Worm (Caenorhabditis elegans) whole organism, young adult: ENCODE measurements around the gene srsx-18.

Experiments used
- B0336.3 ChIP-seq: fragments of 200-800 bp; sonication (Bioruptor generic); IDR thresholded peaks from 2 replicates; pipeline ENCODE4 v1.3.6; 2022; ENCODE audit warnings: missing genetic modification characterization, missing compliant biosample characterization
- C17E4.6 ChIP-seq: fragments of 200-800 bp; sonication (Bioruptor generic); IDR thresholded peaks from 2 replicates; pipeline ENCODE4 v1.3.6; 2022; ENCODE audit warnings: missing genetic modification reagents, missing genetic modification characterization, missing compliant biosample characterization
- D2030.7 ChIP-seq: fragments of 200-800 bp; sonication (Bioruptor generic); IDR thresholded peaks from 2 replicates; pipeline ENCODE4 v1.3.6; 2022; ENCODE audit warnings: missing genetic modification reagents, missing genetic modification characterization, missing compliant biosample characterization
- F10E7.11 ChIP-seq: sonication (generic microtip); optimal IDR thresholded peaks from 2 replicates; lab custom pipeline; 2017; ENCODE audit warnings: mild to moderate bottlenecking, missing genetic modification characterization, moderate library complexity, missing compliant biosample characterization
- F22D6.2 ChIP-seq: sonication (generic microtip); optimal IDR thresholded peaks from 2 replicates; lab custom pipeline; 2016; ENCODE audit warnings: mild to moderate bottlenecking, missing genetic modification characterization, missing compliant biosample characterization
- F37B4.10 ChIP-seq: fragments of 200-800 bp; sonication (Bioruptor generic); IDR thresholded peaks from 2 replicates; pipeline ENCODE4 v1.3.6; 2022; ENCODE audit warnings: missing genetic modification characterization, missing compliant biosample characterization
- F57C9.4 ChIP-seq: sonication (generic microtip); optimal IDR thresholded peaks from 2 replicates; lab custom pipeline; 2017; ENCODE audit warnings: mild to moderate bottlenecking, missing genetic modification characterization, missing compliant biosample characterization
- K11D2.4 ChIP-seq: fragments of 200-800 bp; sonication (Bioruptor generic); IDR thresholded peaks from 2 replicates; pipeline ENCODE4 v1.3.6; 2022; ENCODE audit warnings: missing genetic modification reagents, missing genetic modification characterization, missing compliant biosample characterization
- Y56A3A.18 ChIP-seq: fragments of 200-800 bp; sonication (Bioruptor generic); IDR thresholded peaks from 2 replicates; pipeline ENCODE4 v1.3.6; 2022; ENCODE audit warnings: missing genetic modification reagents, missing genetic modification characterization, missing compliant biosample characterization
- bed-1 ChIP-seq: fragments of 200-800 bp; sonication (Bioruptor generic); IDR thresholded peaks from 2 replicates; pipeline ENCODE4 v1.3.6; 2022; ENCODE audit warnings: missing genetic modification reagents, missing genetic modification characterization, missing compliant biosample characterization
- bed-2 ChIP-seq: fragments of 200-800 bp; sonication (Bioruptor generic); IDR thresholded peaks from 2 replicates; pipeline ENCODE4 v1.3.6; 2022; ENCODE audit warnings: missing genetic modification reagents, missing genetic modification characterization, missing compliant biosample characterization
- ceh-79 ChIP-seq: sonication (generic microtip); optimal IDR thresholded peaks from 2 replicates; lab custom pipeline; 2017; ENCODE audit warnings: mild to moderate bottlenecking, missing genetic modification characterization, missing compliant biosample characterization
- die-1 ChIP-seq: sonication (generic microtip); optimal IDR thresholded peaks from 2 replicates; lab custom pipeline; 2016; ENCODE audit warnings: missing genotype, mild to moderate bottlenecking, missing genetic modification characterization, missing compliant biosample characterization
- dox-1 ChIP-seq: fragments of 200-800 bp; sonication (Bioruptor generic); IDR thresholded peaks from 2 replicates; pipeline ENCODE4 v1.3.6; 2022; ENCODE audit warnings: missing genetic modification reagents, missing genetic modification characterization, missing compliant biosample characterization
- egrh-3 ChIP-seq: fragments of 200-800 bp; sonication (Bioruptor generic); IDR thresholded peaks from 2 replicates; pipeline ENCODE4 v1.3.6; 2022; ENCODE audit warnings: missing genetic modification reagents, missing genetic modification characterization, missing compliant biosample characterization
- ekl-4 ChIP-seq: fragments of 200-800 bp; sonication (Bioruptor generic); IDR thresholded peaks from 2 replicates; pipeline ENCODE4 v1.3.6; 2022; ENCODE audit warnings: missing genetic modification reagents, missing genetic modification characterization, missing compliant biosample characterization
- fkh-3 ChIP-seq: sonication (generic microtip); optimal IDR thresholded peaks from 2 replicates; lab custom pipeline; 2016; ENCODE audit warnings: mild to moderate bottlenecking, missing genetic modification characterization, missing compliant biosample characterization
- him-1 ChIP-seq: sonication (generic microtip); optimal IDR thresholded peaks from 2 replicates; lab custom pipeline; 2016; ENCODE audit warnings: missing genotype, missing genetic modification reagents, missing genetic modification characterization, missing compliant biosample characterization
- hlh-26 ChIP-seq: fragments of 200-800 bp; sonication (Bioruptor generic); conservative IDR thresholded peaks from 2 replicates; pipeline ENCODE4 v1.3.6; 2022; ENCODE audit warnings: missing genetic modification reagents, missing genetic modification characterization, missing compliant biosample characterization
- hrde-1 ChIP-seq: sonication (generic microtip); optimal IDR thresholded peaks from 2 replicates; lab custom pipeline; 2016; ENCODE audit warnings: missing genetic modification characterization, mild to moderate bottlenecking, missing compliant biosample characterization, moderate library complexity, missing genotype, missing genetic modification reagents, borderline replicate concordance
- hsf-1 ChIP-seq: fragments of 200-800 bp; sonication (Bioruptor generic); IDR thresholded peaks from 2 replicates; pipeline ENCODE4 v1.3.6; 2022; ENCODE audit warnings: missing genetic modification reagents, missing genetic modification characterization, missing compliant biosample characterization
- madf-10 ChIP-seq: sonication (generic microtip); optimal IDR thresholded peaks from 2 replicates; lab custom pipeline; 2016; ENCODE audit warnings: mild to moderate bottlenecking, missing genetic modification characterization, missing compliant biosample characterization
- mcd-1 ChIP-seq: fragments of 200-800 bp; sonication (Bioruptor generic); IDR thresholded peaks from 2 replicates; pipeline ENCODE4 v1.3.6; 2022; ENCODE audit warnings: missing genetic modification reagents, missing genetic modification characterization, missing compliant biosample characterization
- mxl-1 ChIP-seq: sonication (generic microtip); optimal IDR thresholded peaks from 2 replicates; lab custom pipeline; 2016; ENCODE audit warnings: missing genetic modification characterization, missing compliant biosample characterization
- nfya-2 ChIP-seq: fragments of 200-800 bp; sonication (Bioruptor generic); IDR thresholded peaks from 2 replicates; pipeline ENCODE4 v1.3.6; 2022; ENCODE audit warnings: missing genetic modification reagents, missing genetic modification characterization, missing compliant biosample characterization
- nfyb-1 ChIP-seq: fragments of 200-800 bp; sonication (Bioruptor generic); IDR thresholded peaks from 2 replicates; pipeline ENCODE4 v1.3.6; 2022; ENCODE audit warnings: missing genetic modification reagents, missing genetic modification characterization, missing compliant biosample characterization
- nhr-179 ChIP-seq: sonication (generic microtip); optimal IDR thresholded peaks from 2 replicates; lab custom pipeline; 2016; ENCODE audit warnings: mild to moderate bottlenecking, missing genetic modification characterization, missing compliant biosample characterization
- pha-4 ChIP-seq: fragments of 150-350 bp; sonication (generic microtip); optimal IDR thresholded peaks from 2 replicates; lab custom pipeline; 2014; ENCODE audit warnings: missing biosample characterization, missing genetic modification reagents, missing genetic modification characterization
- rec-8 ChIP-seq, 2 experiments: sonication (generic microtip); optimal IDR thresholded peaks; 2 replicates each; lab custom pipeline; 2016; ENCODE audit warnings: mild to moderate bottlenecking in 2 of 2, missing genetic modification characterization in 2 of 2, missing genetic modification reagents in 2 of 2, missing genotype in 2 of 2, missing biosample characterization in 1 of 2, missing compliant biosample characterization in 1 of 2, moderate library complexity in 1 of 2
- repo-1 ChIP-seq: sonication (generic microtip); optimal IDR thresholded peaks from 2 replicates; lab custom pipeline; 2017; ENCODE audit warnings: mild to moderate bottlenecking, missing genetic modification characterization, missing compliant biosample characterization
- snpc-3.4 ChIP-seq: sonication (generic microtip); optimal IDR thresholded peaks from 2 replicates; lab custom pipeline; 2017; ENCODE audit warnings: missing genetic modification characterization, mild to moderate bottlenecking, missing compliant biosample characterization, antibody characterized with exemption, moderate library complexity, missing genotype, missing genetic modification reagents
- sptf-2 ChIP-seq: fragments of 200-800 bp; sonication (Bioruptor generic); optimal IDR thresholded peaks from 2 replicates; lab custom pipeline; 2018; ENCODE audit warnings: mild to moderate bottlenecking, missing genetic modification characterization, missing compliant biosample characterization
- tlf-1 ChIP-seq: fragments of 200-800 bp; sonication (Bioruptor generic); optimal IDR thresholded peaks from 2 replicates; lab custom pipeline; 2018; ENCODE audit warnings: mild to moderate bottlenecking, missing genetic modification characterization, missing compliant biosample characterization
- unc-130 ChIP-seq: sonication (generic microtip); optimal IDR thresholded peaks from 2 replicates; lab custom pipeline; 2016; ENCODE audit warnings: missing genetic modification reagents, missing genetic modification characterization, missing compliant biosample characterization
- zfh-2 ChIP-seq: fragments of 200-800 bp; sonication (Bioruptor generic); conservative IDR thresholded peaks from 2 replicates; pipeline ENCODE4 v1.3.6; 2022; ENCODE audit warnings: missing genetic modification reagents, missing genetic modification characterization, missing compliant biosample characterization
- ztf-25 ChIP-seq: fragments of 200-800 bp; sonication (Bioruptor generic); IDR thresholded peaks from 2 replicates; pipeline ENCODE4 v1.3.6; 2022; ENCODE audit warnings: missing genetic modification reagents, missing genetic modification characterization, missing compliant biosample characterization

srsx-18 gene

DNA sequence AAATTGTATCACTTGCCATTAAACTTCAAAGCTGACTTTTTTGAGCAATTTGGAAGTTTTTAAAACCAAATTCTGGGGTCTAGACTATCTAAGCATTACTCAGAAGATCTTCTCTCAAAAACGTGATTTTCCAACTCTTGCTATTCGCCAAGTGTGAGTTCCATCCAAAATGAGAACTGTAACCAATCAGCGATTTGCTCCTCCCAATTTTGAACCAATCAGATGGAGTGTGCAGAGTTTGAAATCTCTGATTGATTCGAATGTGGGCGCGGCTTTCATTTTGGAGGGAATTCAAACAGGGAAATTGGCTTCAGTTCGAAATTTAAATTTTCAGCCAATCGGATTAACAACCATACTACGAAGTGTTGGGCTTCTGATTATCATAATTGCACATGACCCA, 30.8 kb downstream of the srsx-18 start:
- no peak for TF ChIP-seq zfh-2 (GFP tag; lab: Robert Waterston, UW)
- no peak for TF ChIP-seq hlh-26 (GFP tag; lab: Robert Waterston, UW)
- no peak for TF ChIP-seq hsf-1 (GFP tag; lab: Robert Waterston, UW)
- TF ChIP-seq repo-1 (tag; lab: Kevin White, UChicago): no peak
- TF ChIP-seq, all 124 proteins: peak for 0

ce11 chrV:5954747-5955146, 32.4 kb downstream of the srsx-18 start, which contains the start of gene M03F8.6:
Gene M03F8.6, minus strand, starts transcription at chrV:5954847.
- no peak for TF ChIP-seq ceh-79 (tag; lab: Kevin White, UChicago)
- TF ChIP-seq tlf-1 (GFP tag; lab: Kevin White, UChicago): no peak
- no peak for TF ChIP-seq nfya-2
- no peak for TF ChIP-seq bed-1 (GFP tag; lab: Robert Waterston, UW)
- TF ChIP-seq K11D2.4: no peak
- no peak for TF ChIP-seq nfyb-1 (GFP tag; lab: Robert Waterston, UW)
- TF ChIP-seq F22D6.2 (tag; lab: Kevin White, UChicago): no peak
- no peak for TF ChIP-seq ekl-4 (GFP tag; lab: Robert Waterston, UW)
- TF ChIP-seq snpc-3.4 (tag; lab: Kevin White, UChicago): no peak
- no peak for TF ChIP-seq hrde-1 (tag; lab: Kevin White, UChicago)
- no peak for TF ChIP-seq rec-8 (tag; optimal IDR thresholded peaks at IDR 0.05; lab: Kevin White, UChicago)
- TF ChIP-seq D2030.7 (GFP tag; lab: Robert Waterston, UW): no peak
- no peak for TF ChIP-seq repo-1 (tag; lab: Kevin White, UChicago)
- TF ChIP-seq Y56A3A.18 (GFP tag; lab: Robert Waterston, UW): no peak
- TF ChIP-seq F37B4.10 (GFP tag; lab: Robert Waterston, UW): no peak

DNA sequence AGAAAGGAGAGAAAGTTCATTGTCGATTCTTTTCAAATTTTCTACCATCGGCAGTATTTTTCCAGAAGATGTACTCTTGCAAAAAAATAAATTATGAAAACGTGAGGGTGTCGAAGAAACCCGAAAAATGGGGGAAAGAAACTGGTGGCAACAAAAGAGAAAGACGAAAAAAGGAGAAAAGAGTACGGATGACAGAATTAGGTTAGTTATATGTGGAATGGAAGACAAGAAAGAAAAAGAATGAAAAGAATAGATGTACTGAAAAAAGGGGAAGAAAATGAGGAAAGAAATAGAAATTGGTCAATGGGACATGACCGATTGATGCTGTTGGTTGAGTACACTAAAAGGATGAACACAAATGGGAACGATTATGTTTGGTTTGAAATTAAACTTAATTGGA, 33.3 kb downstream of the srsx-18 start:
- no peak for TF ChIP-seq madf-10 (tag; lab: Kevin White, UChicago)
- no peak for TF ChIP-seq bed-2 (GFP tag; lab: Robert Waterston, UW)
- no peak for TF ChIP-seq dox-1
- TF ChIP-seq K11D2.4: no peak
- no peak for TF ChIP-seq B0336.3
- TF ChIP-seq ztf-25 (GFP tag; lab: Robert Waterston, UW): no peak
- no peak for TF ChIP-seq die-1 (tag; lab: Kevin White, UChicago)
- TF ChIP-seq fkh-3 (tag; lab: Kevin White, UChicago): no peak
- TF ChIP-seq mcd-1 (GFP tag; lab: Robert Waterston, UW): no peak
- TF ChIP-seq mxl-1 (tag; lab: Kevin White, UChicago): no peak
- no peak for TF ChIP-seq sptf-2 (GFP tag; lab: Kevin White, UChicago)
- no peak for TF ChIP-seq unc-130 (GFP tag; lab: Kevin White, UChicago)
- TF ChIP-seq F57C9.4 (tag; lab: Kevin White, UChicago): no peak
- no peak for TF ChIP-seq pha-4
- no peak for TF ChIP-seq nhr-179 (tag; lab: Kevin White, UChicago)
- TF ChIP-seq him-1 (tag; lab: Kevin White, UChicago): no peak
- TF ChIP-seq C17E4.6 (GFP tag; lab: Robert Waterston, UW): no peak
- TF ChIP-seq F10E7.11: no peak
- TF ChIP-seq egrh-3 (GFP tag; lab: Robert Waterston, UW): no peak
- TF ChIP-seq hlh-26 (GFP tag; lab: Robert Waterston, UW): no peak
